Worm (Caenorhabditis elegans): Measurements from ENCODE around the gene ZC449.8.

ZC449.8 gene

ce11 chrX:4981579-4981978 is 34.3 kb upstream of the ZC449.8 start:
- TF ChIP-seq klf-2 (GFP tag; conservative IDR thresholded peaks at IDR 0.05) (no peak), ztf-23 (GFP tag; IDR thresholded peaks at IDR 0.05) (no peak), tab-1 (GFP tag; IDR thresholded peaks at IDR 0.05) (no peak), cog-1 (tag; optimal IDR thresholded peaks at IDR 0.05) (no peak), ref-1 (GFP tag; conservative IDR thresholded peaks at IDR 0.05) (no peak), T22C8.4 (GFP tag; IDR thresholded peaks at IDR 0.05) (no peak), flt-1 (GFP tag; IDR thresholded peaks at IDR 0.05) (no peak), med-1 (GFP tag; optimal IDR thresholded peaks at IDR 0.05; ENCODE audit: insufficient read depth) (no peak), ztf-29 (GFP tag; IDR thresholded peaks at IDR 0.05) (no peak)

ce11 chrX:4982009-4982625 is 33.8 kb upstream of the ZC449.8 start:
- TF ChIP-seq klf-2 (GFP tag; conservative IDR thresholded peaks at IDR 0.05): no peak
- TF ChIP-seq flt-1 (GFP tag; IDR thresholded peaks at IDR 0.05): peak; percentile 32; the same call in 1 of the 2 replicates

DNA sequence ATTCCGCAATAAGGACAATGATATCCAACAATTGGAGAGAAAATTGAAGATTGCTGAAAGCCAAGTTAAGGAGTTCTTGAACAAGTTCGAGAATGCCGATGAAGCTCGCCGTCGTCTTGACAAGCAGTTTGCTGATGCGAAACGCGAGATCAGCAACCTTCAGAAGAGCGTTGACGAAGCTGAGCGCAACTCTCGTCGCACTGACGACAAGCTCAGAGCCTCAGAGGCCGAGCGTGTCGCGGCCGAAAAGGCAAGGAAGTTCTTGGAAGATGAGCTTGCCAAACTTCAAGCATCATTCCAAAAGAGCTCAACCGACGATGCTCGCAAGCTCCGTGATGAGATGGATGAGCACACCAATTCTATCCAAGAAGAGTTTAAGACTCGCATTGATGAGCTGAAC is 29.5 kb upstream of the ZC449.8 start:
- TF ChIP-seq ztf-29 (GFP tag; IDR thresholded peaks at IDR 0.05) (no peak), cog-1 (tag; optimal IDR thresholded peaks at IDR 0.05) (no peak), ztf-23 (GFP tag; IDR thresholded peaks at IDR 0.05) (no peak), T22C8.4 (GFP tag; IDR thresholded peaks at IDR 0.05) (no peak), flt-1 (GFP tag; IDR thresholded peaks at IDR 0.05) (no peak)

DNA sequence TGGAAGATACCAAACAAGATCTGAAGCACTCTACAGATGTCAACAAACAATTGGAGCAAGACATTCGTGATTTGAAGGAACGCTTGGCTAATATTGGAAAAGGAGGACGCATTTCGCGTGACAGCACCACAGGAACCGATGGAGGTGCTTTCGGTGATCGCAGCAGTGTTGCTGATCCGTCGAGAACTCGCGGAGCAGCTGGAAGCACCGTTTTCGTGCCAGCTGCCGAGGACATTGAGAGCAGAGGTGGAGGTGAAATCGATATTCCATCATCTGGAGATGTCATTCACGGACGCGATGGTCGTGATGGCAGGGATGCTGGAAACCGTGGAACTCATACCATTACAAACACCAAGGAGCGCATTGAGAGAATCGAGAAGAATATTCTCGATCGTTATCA is 28.3 kb upstream of the ZC449.8 start:
- no peak for TF ChIP-seq ref-1 (GFP tag; conservative IDR thresholded peaks at IDR 0.05)
- TF ChIP-seq tab-1 (GFP tag; IDR thresholded peaks at IDR 0.05): no peak
- TF ChIP-seq flt-1 (GFP tag; IDR thresholded peaks at IDR 0.05): no peak
- TF ChIP-seq ztf-23 (GFP tag; IDR thresholded peaks at IDR 0.05): no peak
- TF ChIP-seq ztf-29 (GFP tag; IDR thresholded peaks at IDR 0.05): no peak
- no peak for TF ChIP-seq T22C8.4 (GFP tag; IDR thresholded peaks at IDR 0.05)
- no peak for TF ChIP-seq cog-1 (tag; optimal IDR thresholded peaks at IDR 0.05)
- TF ChIP-seq klf-2 (GFP tag; conservative IDR thresholded peaks at IDR 0.05): no peak
- TF ChIP-seq med-1 (GFP tag; optimal IDR thresholded peaks at IDR 0.05; ENCODE audit: insufficient read depth): no peak

DNA sequence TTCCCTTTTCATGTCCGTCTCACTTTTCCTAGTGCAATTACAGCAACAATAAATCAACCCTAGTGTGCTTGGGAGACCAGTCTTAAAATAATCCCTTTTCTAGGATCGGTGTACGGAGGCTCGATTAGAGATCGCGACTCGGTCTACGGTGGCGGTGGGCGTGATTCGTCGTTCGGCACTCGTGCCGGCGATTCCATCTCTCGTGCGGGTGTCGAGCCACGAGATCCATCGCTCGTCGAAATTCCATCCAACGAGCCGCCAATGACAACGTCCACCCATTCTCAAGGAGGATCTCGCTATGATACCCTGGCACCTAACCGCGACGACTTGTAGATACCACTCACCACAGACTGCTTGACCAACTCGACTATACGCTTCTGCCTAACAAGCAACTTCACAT is 23.4 kb upstream of the ZC449.8 start:
- TF ChIP-seq ztf-23 (GFP tag; IDR thresholded peaks at IDR 0.05) (no peak), ztf-29 (GFP tag; IDR thresholded peaks at IDR 0.05) (no peak), ref-1 (GFP tag; conservative IDR thresholded peaks at IDR 0.05) (no peak), med-1 (GFP tag; optimal IDR thresholded peaks at IDR 0.05; ENCODE audit: insufficient read depth) (no peak), flt-1 (GFP tag; IDR thresholded peaks at IDR 0.05) (no peak), tab-1 (GFP tag; IDR thresholded peaks at IDR 0.05) (no peak), cog-1 (tag; optimal IDR thresholded peaks at IDR 0.05) (no peak), T22C8.4 (GFP tag; IDR thresholded peaks at IDR 0.05) (no peak), klf-2 (GFP tag; conservative IDR thresholded peaks at IDR 0.05) (no peak)

DNA sequence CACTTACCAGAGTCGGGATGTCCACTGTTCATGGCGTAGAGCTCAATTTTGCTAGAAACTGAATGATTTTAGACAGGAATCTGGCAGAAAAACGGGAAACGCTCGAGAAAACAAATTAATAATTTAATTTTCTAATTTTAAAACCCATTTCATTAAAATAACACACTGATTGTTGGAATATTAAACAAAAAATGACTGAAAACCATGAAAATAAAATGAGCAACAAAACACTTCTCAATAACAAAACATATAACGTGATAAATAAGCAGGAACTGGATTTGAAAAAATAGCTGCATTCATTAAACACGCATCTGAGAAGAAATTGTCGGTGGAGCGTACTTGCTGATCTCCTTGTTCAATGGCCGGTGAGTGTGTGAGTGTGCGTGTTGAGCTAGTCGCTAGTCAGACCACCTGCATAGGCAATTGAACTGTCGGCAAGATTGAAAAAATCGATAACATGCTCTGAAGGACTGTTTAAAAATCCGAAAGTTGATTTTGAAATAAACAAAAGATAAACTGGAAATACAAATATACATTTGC is 18.3 kb upstream of the ZC449.8 start, which contains the start of gene ZC8.6:
Gene ZC8.6, minus strand, starts transcription at position 51 of the 540 bp plus-strand sequence.
- 0 out of 2 replicates have a peak, but pooled peaks have one; percentile 44 for TF ChIP-seq ztf-23 (GFP tag; IDR thresholded peaks at IDR 0.05)
- no peak for TF ChIP-seq med-1 (GFP tag; optimal IDR thresholded peaks at IDR 0.05; ENCODE audit: insufficient read depth)
- TF ChIP-seq klf-2 (GFP tag; conservative IDR thresholded peaks at IDR 0.05): no peak
- no peak for TF ChIP-seq tab-1 (GFP tag; IDR thresholded peaks at IDR 0.05)

ce11 chrX:4998875-4999274 is 17.0 kb upstream of the ZC449.8 start, which contains the start of gene set-30:
Gene set-30, plus strand, starts transcription at chrX:4999270.
- TF ChIP-seq cog-1 (tag; optimal IDR thresholded peaks at IDR 0.05) (no peak), med-1 (GFP tag; optimal IDR thresholded peaks at IDR 0.05; ENCODE audit: insufficient read depth) (no peak), T22C8.4 (GFP tag; IDR thresholded peaks at IDR 0.05) (no peak), klf-2 (GFP tag; conservative IDR thresholded peaks at IDR 0.05) (no peak), ztf-29 (GFP tag; IDR thresholded peaks at IDR 0.05) (no peak), ztf-23 (GFP tag; IDR thresholded peaks at IDR 0.05) (0 out of 2 replicates have a peak, but pooled peaks have one; percentile 28), tab-1 (GFP tag; IDR thresholded peaks at IDR 0.05) (0 out of 2 replicates have a peak, but pooled peaks have one; percentile 11), flt-1 (GFP tag; IDR thresholded peaks at IDR 0.05) (no peak), ref-1 (GFP tag; conservative IDR thresholded peaks at IDR 0.05) (no peak)

- peak; percentile 99 for TF ChIP-seq ztf-23 (GFP tag; IDR thresholded peaks at IDR 0.05)
Observed at ce11 chrX:5004306-5004705, 11.6 kb upstream of the ZC449.8 start.

ce11 chrX:5004940-5005339 is 10.9 kb upstream of the ZC449.8 start, which contains the start of gene hsd-2:
Gene hsd-2, plus strand, starts transcription at chrX:5005240.
- no peak for TF ChIP-seq flt-1 (GFP tag; IDR thresholded peaks at IDR 0.05)
- no peak for TF ChIP-seq klf-2 (GFP tag; conservative IDR thresholded peaks at IDR 0.05)
- TF ChIP-seq T22C8.4 (GFP tag; IDR thresholded peaks at IDR 0.05): no peak
- no peak for TF ChIP-seq ztf-23 (GFP tag; IDR thresholded peaks at IDR 0.05)
- no peak for TF ChIP-seq cog-1 (tag; optimal IDR thresholded peaks at IDR 0.05)
- no peak for TF ChIP-seq med-1 (GFP tag; optimal IDR thresholded peaks at IDR 0.05; ENCODE audit: insufficient read depth)
- no peak for TF ChIP-seq tab-1 (GFP tag; IDR thresholded peaks at IDR 0.05)
- TF ChIP-seq ref-1 (GFP tag; conservative IDR thresholded peaks at IDR 0.05): no peak
- no peak for TF ChIP-seq ztf-29 (GFP tag; IDR thresholded peaks at IDR 0.05)

ce11 chrX:5006972-5007371 is 8.9 kb upstream of the ZC449.8 start:
- TF ChIP-seq med-1 (GFP tag; optimal IDR thresholded peaks at IDR 0.05; ENCODE audit: insufficient read depth) (no peak), ref-1 (GFP tag; conservative IDR thresholded peaks at IDR 0.05) (no peak), ztf-29 (GFP tag; IDR thresholded peaks at IDR 0.05) (no peak), tab-1 (GFP tag; IDR thresholded peaks at IDR 0.05) (no peak), cog-1 (tag; optimal IDR thresholded peaks at IDR 0.05) (no peak), T22C8.4 (GFP tag; IDR thresholded peaks at IDR 0.05) (no peak), flt-1 (GFP tag; IDR thresholded peaks at IDR 0.05) (no peak), klf-2 (GFP tag; conservative IDR thresholded peaks at IDR 0.05) (no peak), ztf-23 (GFP tag; IDR thresholded peaks at IDR 0.05) (no peak)
